Worm (Caenorhabditis elegans) whole organism, L2 larva: ENCODE data around the gene srbc-1.

Source experiments
- C34F6.9 ChIP-seq: fragments of 150-350 bp; optimal IDR thresholded peaks from 2 replicates; lab custom pipeline; 2014; ENCODE audit warnings: missing biosample characterization, missing genetic modification characterization
- F13H6.1 ChIP-seq: sonication (generic microtip); optimal IDR thresholded peaks from 2 replicates; lab custom pipeline; 2016; ENCODE audit warnings: missing genetic modification characterization, missing compliant biosample characterization
- Y55F3AM.14 ChIP-seq: fragments of 200-800 bp; sonication (Bioruptor generic); optimal IDR thresholded peaks from 2 replicates; lab custom pipeline; 2018; ENCODE audit warnings: mild to moderate bottlenecking, missing genetic modification characterization, missing compliant biosample characterization
- alr-1 ChIP-seq: fragments of 150-350 bp; optimal IDR thresholded peaks from 2 replicates; lab custom pipeline; 2014; ENCODE audit warnings: missing biosample characterization, missing genetic modification characterization
- ama-1 ChIP-seq: fragments of 150-350 bp; optimal IDR thresholded peaks from 2 replicates; lab custom pipeline; 2018; ENCODE audit warnings: inconsistent platforms
- blmp-1 ChIP-seq: sonication (generic microtip); optimal IDR thresholded peaks from 2 replicates; lab custom pipeline; 2017; ENCODE audit warnings: missing genetic modification characterization, mild to moderate bottlenecking, missing compliant biosample characterization, antibody characterized with exemption, moderate library complexity; ENCODE audit not compliant: insufficient read depth
- ceh-16 ChIP-seq: fragments of 150-350 bp; optimal IDR thresholded peaks from 2 replicates; lab custom pipeline; 2014; ENCODE audit warnings: missing biosample characterization, missing genetic modification characterization
- ceh-82 ChIP-seq: fragments of 150-350 bp; optimal IDR thresholded peaks from 2 replicates; lab custom pipeline; 2014; ENCODE audit warnings: missing biosample characterization, missing genetic modification characterization
- crh-2 ChIP-seq: sonication (generic microtip); optimal IDR thresholded peaks from 2 replicates; lab custom pipeline; 2017; ENCODE audit warnings: missing biosample characterization, missing genetic modification characterization
- dmd-4 ChIP-seq: sonication (generic microtip); optimal IDR thresholded peaks from 2 replicates; lab custom pipeline; 2017; ENCODE audit warnings: missing biosample characterization, missing genetic modification characterization
- egl-27 ChIP-seq: sonication (generic microtip); optimal IDR thresholded peaks from 3 replicates; lab custom pipeline; 2017; ENCODE audit warnings: missing biosample characterization, missing genetic modification reagents, missing genetic modification characterization
- elt-1 ChIP-seq: fragments of 150-350 bp; optimal IDR thresholded peaks from 2 replicates; lab custom pipeline; 2014; ENCODE audit warnings: missing biosample characterization, missing genetic modification characterization
- elt-3 ChIP-seq: sonication (generic microtip); optimal IDR thresholded peaks from 2 replicates; lab custom pipeline; 2017; ENCODE audit warnings: missing biosample characterization, missing genetic modification characterization
- gmeb-1 ChIP-seq: fragments of 150-350 bp; optimal IDR thresholded peaks from 2 replicates; lab custom pipeline; 2014; ENCODE audit warnings: missing biosample characterization, missing genetic modification characterization
- lin-11 ChIP-seq: fragments of 150-350 bp; sonication (generic microtip); optimal IDR thresholded peaks from 2 replicates; lab custom pipeline; 2014; ENCODE audit warnings: missing biosample characterization, missing genetic modification characterization, inconsistent platforms, mixed read lengths
- lin-13 ChIP-seq: fragments of 150-350 bp; optimal IDR thresholded peaks from 2 replicates; lab custom pipeline; 2014; ENCODE audit warnings: missing biosample characterization, missing genetic modification reagents, missing genetic modification characterization
- lin-39 ChIP-seq: fragments of 150-350 bp; optimal IDR thresholded peaks from 2 replicates; lab custom pipeline; 2014; ENCODE audit warnings: missing biosample characterization, missing genetic modification reagents, missing genetic modification characterization
- lsy-2 ChIP-seq, 2 experiments: fragments of 150-350 bp in 1 of 2; sonication (generic microtip) in 1 of 2; optimal IDR thresholded peaks; 2 replicates each; lab custom pipeline; 2014 to 2017; ENCODE audit warnings: missing biosample characterization in 2 of 2, missing genetic modification characterization in 2 of 2
- mab-5 ChIP-seq: fragments of 150-350 bp; optimal IDR thresholded peaks from 2 replicates; lab custom pipeline; 2014; ENCODE audit warnings: missing biosample characterization, missing genetic modification characterization
- mbf-1 ChIP-seq: sonication (generic microtip); optimal IDR thresholded peaks from 2 replicates; lab custom pipeline; 2017; ENCODE audit warnings: missing biosample characterization, missing genetic modification characterization
- mdl-1 ChIP-seq, 2 experiments: fragments of 150-350 bp in 1 of 2; sonication (generic microtip) in 1 of 2; optimal IDR thresholded peaks; 2 replicates each; lab custom pipeline; 2017; ENCODE audit warnings: missing biosample characterization in 2 of 2, missing genetic modification characterization in 2 of 2
- nhr-10 ChIP-seq: sonication (generic microtip); optimal IDR thresholded peaks from 2 replicates; lab custom pipeline; 2017; ENCODE audit warnings: missing biosample characterization, missing genetic modification characterization
- nhr-12 ChIP-seq: fragments of 150-350 bp; optimal IDR thresholded peaks from 2 replicates; lab custom pipeline; 2014; ENCODE audit warnings: missing biosample characterization, missing genetic modification characterization
- nhr-129 ChIP-seq: fragments of 150-350 bp; optimal IDR thresholded peaks from 2 replicates; lab custom pipeline; 2014; ENCODE audit warnings: missing biosample characterization, missing genetic modification characterization
- nhr-23 ChIP-seq: fragments of 150-350 bp; optimal IDR thresholded peaks from 2 replicates; lab custom pipeline; 2014; ENCODE audit warnings: missing biosample characterization, missing genetic modification reagents, missing genetic modification characterization
- nhr-6 ChIP-seq: fragments of 150-350 bp; optimal IDR thresholded peaks from 2 replicates; lab custom pipeline; 2014; ENCODE audit warnings: missing biosample characterization, missing genetic modification characterization
- nhr-77 ChIP-seq: fragments of 150-350 bp; optimal IDR thresholded peaks from 2 replicates; lab custom pipeline; 2014; ENCODE audit warnings: missing biosample characterization, missing genetic modification characterization
- peb-1 ChIP-seq: fragments of 150-350 bp; optimal IDR thresholded peaks from 2 replicates; lab custom pipeline; 2014; ENCODE audit warnings: missing biosample characterization, missing genetic modification characterization
- sem-4 ChIP-seq: fragments of 150-350 bp; optimal IDR thresholded peaks from 2 replicates; lab custom pipeline; 2014; ENCODE audit warnings: missing biosample characterization, missing genetic modification reagents, missing genetic modification characterization
- skn-1 ChIP-seq: sonication (generic microtip); optimal IDR thresholded peaks from 2 replicates; lab custom pipeline; 2017; ENCODE audit warnings: missing biosample characterization, missing genetic modification characterization
- sma-9 ChIP-seq, 2 experiments: fragments of 150-350 bp in 1 of 2; sonication (generic microtip) in 1 of 2; optimal IDR thresholded peaks; 2 replicates each; lab custom pipeline; 2014 to 2016; ENCODE audit warnings: missing genetic modification characterization in 2 of 2, mild to moderate bottlenecking in 1 of 2, missing biosample characterization in 1 of 2, missing compliant biosample characterization in 1 of 2, missing genetic modification reagents in 1 of 2, moderate library complexity in 1 of 2
- snpc-4 ChIP-seq: fragments of 150-350 bp; optimal IDR thresholded peaks from 2 replicates; lab custom pipeline; 2014; ENCODE audit warnings: missing biosample characterization, missing genetic modification characterization
- unc-39 ChIP-seq: fragments of 150-350 bp; optimal IDR thresholded peaks from 2 replicates; lab custom pipeline; 2014; ENCODE audit warnings: missing biosample characterization, missing genetic modification characterization
- unc-55 ChIP-seq: fragments of 150-350 bp; sonication (generic microtip); optimal IDR thresholded peaks from 3 replicates; lab custom pipeline; 2014; ENCODE audit warnings: missing biosample characterization, missing genetic modification reagents, missing genetic modification characterization
- unc-62 ChIP-seq: fragments of 150-350 bp; optimal IDR thresholded peaks from 2 replicates; lab custom pipeline; 2014; ENCODE audit warnings: missing biosample characterization, missing genetic modification reagents, missing genetic modification characterization
- zag-1 ChIP-seq: fragments of 150-350 bp; optimal IDR thresholded peaks from 2 replicates; lab custom pipeline; 2014; ENCODE audit warnings: missing biosample characterization, missing genetic modification characterization
- ztf-1 ChIP-seq: fragments of 200-800 bp; sonication (Bioruptor generic); conservative IDR thresholded peaks from 2 replicates; pipeline ENCODE4 v1.3.6; 2022; ENCODE audit warnings: missing genetic modification characterization, missing compliant biosample characterization
- ztf-11 ChIP-seq: sonication (generic microtip); optimal IDR thresholded peaks from 2 replicates; lab custom pipeline; 2017; ENCODE audit warnings: missing biosample characterization, missing genetic modification characterization

The srbc-1 gene

ce11 chrV:3273156-3273555 is 28.6 kb downstream of the srbc-1 start, which contains the start of gene T28A11.20:
TSS of gene T28A11.20 (minus strand) at chrV:3273256.
- no peak for TF ChIP-seq nhr-77 (tag; lab: Kevin White, UChicago)
- TF ChIP-seq lsy-2 (tag; optimal IDR thresholded peaks at IDR 0.05; lab: Kevin White, UChicago): no peak
- TF ChIP-seq blmp-1 (tag; lab: Kevin White, UChicago): no peak
- TF ChIP-seq ztf-11 (tag; lab: Kevin White, UChicago): no peak
- no peak for TF ChIP-seq peb-1
- no peak for TF ChIP-seq sma-9 (GFP tag; optimal IDR thresholded peaks at IDR 0.05; lab: Kevin White, UChicago)
- no peak for TF ChIP-seq sma-9 (tag; optimal IDR thresholded peaks at IDR 0.05; lab: Kevin White, UChicago)
- no peak for TF ChIP-seq unc-39 (tag; lab: Kevin White, UChicago)
- no peak for TF ChIP-seq dmd-4 (tag; lab: Kevin White, UChicago)
- no peak for TF ChIP-seq mab-5 (tag; lab: Kevin White, UChicago)
- no peak for TF ChIP-seq sem-4 (tag; lab: Kevin White, UChicago)
- no peak for TF ChIP-seq snpc-4 (tag; lab: Kevin White, UChicago)
- no peak for TF ChIP-seq crh-2 (tag; lab: Kevin White, UChicago)
- no peak for TF ChIP-seq ceh-16 (tag; lab: Kevin White, UChicago)
- no peak for TF ChIP-seq nhr-6
- no peak for TF ChIP-seq zag-1 (tag; lab: Kevin White, UChicago)
- no peak for TF ChIP-seq nhr-23 (tag; lab: Kevin White, UChicago)
- TF ChIP-seq skn-1 (tag; lab: Kevin White, UChicago): no peak
- no peak for TF ChIP-seq alr-1
- TF ChIP-seq elt-3 (tag; lab: Kevin White, UChicago): no peak

- TF ChIP-seq unc-39 (tag; lab: Kevin White, UChicago) (no peak), peb-1 (no peak), sma-9 (GFP tag; optimal IDR thresholded peaks at IDR 0.05; lab: Kevin White, UChicago) (peak; percentile 33), sma-9 (tag; optimal IDR thresholded peaks at IDR 0.05; lab: Kevin White, UChicago) (no peak), nhr-23 (tag; lab: Kevin White, UChicago) (no peak), sem-4 (tag; lab: Kevin White, UChicago) (no peak)
Observed at ce11 chrV:3269407-3269806, 32.4 kb downstream of the srbc-1 start, which contains the start of gene T28A11.19. TSS of gene T28A11.19 (minus strand) at chrV:3269514.

- TF ChIP-seq unc-55 (GFP tag; lab: Kevin White, UChicago) (no peak), lin-39 (tag; lab: Kevin White, UChicago) (no peak), unc-39 (tag; lab: Kevin White, UChicago) (no peak)
Observed at ce11 chrV:3267950-3268349, 33.8 kb downstream of the srbc-1 start, which contains the start of gene T28A11.18. TSS of gene T28A11.18 (minus strand) at chrV:3268050.

- TF ChIP-seq blmp-1 (tag; lab: Kevin White, UChicago) (no peak), ztf-1 (GFP tag; lab: Robert Waterston, UW) (no peak), elt-1 (tag; lab: Kevin White, UChicago) (no peak), lin-11 (no peak), egl-27 (no peak), sem-4 (tag; lab: Kevin White, UChicago) (no peak), mab-5 (tag; lab: Kevin White, UChicago) (no peak), mdl-1 (tag; optimal IDR thresholded peaks at IDR 0.05; lab: Kevin White, UChicago) (no peak), nhr-23 (tag; lab: Kevin White, UChicago) (no peak), F13H6.1 (tag; lab: Kevin White, UChicago) (no peak), C34F6.9 (tag; lab: Kevin White, UChicago) (no peak), elt-3 (tag; lab: Kevin White, UChicago) (no peak), ztf-11 (tag; lab: Kevin White, UChicago) (no peak), zag-1 (tag; lab: Kevin White, UChicago) (no peak), nhr-129 (no peak), gmeb-1 (tag; lab: Kevin White, UChicago) (no peak), ceh-82 (tag; lab: Kevin White, UChicago) (no peak), Y55F3AM.14 (no peak)
- TF ChIP-seq, all 48 proteins: peak for 0
Observed at ce11 chrV:3266189-3266588, 35.6 kb downstream of the srbc-1 start, which contains the start of gene T28A11.17. TSS of gene T28A11.17 (minus strand) at chrV:3266289.

- TF ChIP-seq nhr-12 (tag; lab: Kevin White, UChicago) (no peak), mbf-1 (no peak), unc-62 (GFP tag; lab: Kevin White, UChicago) (no peak), ceh-16 (tag; lab: Kevin White, UChicago) (no peak), elt-3 (tag; lab: Kevin White, UChicago) (no peak), egl-27 (no peak), nhr-6 (no peak), ama-1 (lab: Kevin White, UChicago) (no peak), C34F6.9 (tag; lab: Kevin White, UChicago) (no peak), nhr-23 (tag; lab: Kevin White, UChicago) (no peak), nhr-10 (no peak), Y55F3AM.14 (no peak), snpc-4 (tag; lab: Kevin White, UChicago) (no peak), unc-55 (GFP tag; lab: Kevin White, UChicago) (no peak), ceh-82 (tag; lab: Kevin White, UChicago) (no peak), zag-1 (tag; lab: Kevin White, UChicago) (no peak), elt-1 (tag; lab: Kevin White, UChicago) (no peak), lin-13 (no peak), blmp-1 (tag; lab: Kevin White, UChicago) (no peak)
Observed at ce11 chrV:3260075-3260474, 41.7 kb downstream of the srbc-1 start, which contains the start of gene srbc-5. TSS of gene srbc-5 (plus strand) at chrV:3260375.
